Worm (Caenorhabditis elegans) whole organism, early embryonic: Measurements from ENCODE around the gene srz-99.

Source experiments
- B0310.2 ChIP-seq: sonication (generic microtip); optimal IDR thresholded peaks from 2 replicates; lab custom pipeline; 2016; ENCODE audit warnings: mild to moderate bottlenecking, missing genetic modification characterization, missing compliant biosample characterization
- F13C5.2 ChIP-seq: sonication (generic microtip); optimal IDR thresholded peaks from 2 replicates; lab custom pipeline; 2017; ENCODE audit warnings: mild to moderate bottlenecking, missing genetic modification characterization, inconsistent platforms, missing compliant biosample characterization
- aly-1 ChIP-seq: sonication (generic microtip); optimal IDR thresholded peaks from 2 replicates; lab custom pipeline; 2016; ENCODE audit warnings: missing genetic modification characterization, missing compliant biosample characterization
- ama-1 ChIP-seq: fragments of 150-350 bp; optimal IDR thresholded peaks from 2 replicates; lab custom pipeline; 2014
- ceh-36 ChIP-seq: sonication (generic microtip); optimal IDR thresholded peaks from 2 replicates; lab custom pipeline; 2016; ENCODE audit warnings: missing genetic modification characterization, inconsistent platforms, missing compliant biosample characterization
- flt-1 ChIP-seq: fragments of 200-800 bp; sonication (Bioruptor generic); IDR thresholded peaks from 2 replicates; pipeline ENCODE4 v1.3.6; 2022; ENCODE audit warnings: missing genetic modification characterization, missing compliant biosample characterization
- hmbx-1 ChIP-seq: sonication (generic microtip); optimal IDR thresholded peaks from 2 replicates; lab custom pipeline; 2016; ENCODE audit warnings: mild to moderate bottlenecking, missing genetic modification characterization, missing compliant biosample characterization
- pes-1 ChIP-seq: fragments of 200-800 bp; sonication (Bioruptor generic); IDR thresholded peaks from 2 replicates; pipeline ENCODE4 v1.3.6; 2022; ENCODE audit warnings: missing genetic modification reagents, missing genetic modification characterization, missing compliant biosample characterization
- scrt-1 ChIP-seq: fragments of 200-800 bp; sonication (Bioruptor generic); IDR thresholded peaks from 2 replicates; pipeline ENCODE4 v1.3.6; 2022; ENCODE audit warnings: missing genetic modification characterization, missing compliant biosample characterization
- sea-1 ChIP-seq: fragments of 200-800 bp; sonication (Bioruptor generic); conservative IDR thresholded peaks from 2 replicates; pipeline ENCODE4 v1.3.6; 2022; ENCODE audit warnings: missing genetic modification characterization, missing compliant biosample characterization
- tbx-11 ChIP-seq: fragments of 200-800 bp; sonication (Bioruptor generic); IDR thresholded peaks from 2 replicates; pipeline ENCODE4 v1.3.6; 2022; ENCODE audit warnings: missing genetic modification characterization, missing compliant biosample characterization
- tbx-37 ChIP-seq: fragments of 200-800 bp; sonication (Bioruptor generic); conservative IDR thresholded peaks from 2 replicates; pipeline ENCODE4 v1.3.6; 2022; ENCODE audit warnings: missing genetic modification reagents, missing genetic modification characterization, missing compliant biosample characterization
- tra-4 ChIP-seq: sonication (generic microtip); optimal IDR thresholded peaks from 2 replicates; lab custom pipeline; 2017; ENCODE audit warnings: missing genetic modification characterization, missing compliant biosample characterization

The srz-99 gene

DNA sequence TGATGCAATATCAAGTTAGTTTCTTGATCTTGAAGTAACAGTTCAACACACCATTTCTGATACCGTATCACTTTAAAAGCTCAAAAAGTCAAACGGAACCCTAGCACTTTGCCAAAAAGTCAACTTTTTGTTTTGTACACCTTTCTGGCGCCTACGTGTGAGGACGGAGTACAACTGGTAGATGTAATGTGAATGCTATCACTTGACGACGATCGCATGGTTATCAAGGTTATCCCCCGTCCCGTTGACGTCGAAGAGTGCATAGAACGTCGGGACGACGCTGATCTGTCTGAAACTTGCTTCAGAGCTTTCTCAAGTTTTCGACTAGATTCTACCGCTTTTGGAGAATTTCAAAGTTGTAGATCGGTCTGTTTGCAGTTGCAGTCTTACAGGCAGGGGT is 49.9 kb downstream of the srz-99 start:
- no peak for TF ChIP-seq hmbx-1
- TF ChIP-seq B0310.2 (tag; lab: Kevin White, UChicago): no peak
- TF ChIP-seq tbx-11: no peak
- no peak for TF ChIP-seq scrt-1 (GFP tag; lab: Robert Waterston, UW)
- no peak for TF ChIP-seq ceh-36
- TF ChIP-seq aly-1 (tag; lab: Kevin White, UChicago): no peak
- no peak for TF ChIP-seq F13C5.2
- TF ChIP-seq pes-1: no peak
- TF ChIP-seq tra-4 (tag; lab: Kevin White, UChicago): no peak
- TF ChIP-seq tbx-37: no peak

DNA sequence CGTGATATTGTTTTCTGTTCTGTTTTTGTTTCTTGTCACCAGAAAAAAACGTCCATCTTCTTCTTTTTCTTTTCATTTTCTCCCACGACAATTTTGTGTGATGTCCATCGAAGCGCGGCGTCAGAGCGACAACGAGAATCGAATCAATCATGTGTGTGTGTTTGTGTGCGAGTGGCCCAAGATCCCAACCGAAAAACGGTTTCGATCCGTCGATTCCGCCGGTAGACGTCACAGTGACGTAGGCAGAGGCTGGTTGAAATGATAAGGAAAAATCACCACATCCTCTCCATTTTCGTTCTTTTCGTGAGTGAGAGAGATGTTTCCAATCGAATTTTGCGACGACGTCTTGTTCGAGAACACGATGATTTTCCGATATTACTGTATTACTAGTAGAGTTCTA is 50.5 kb downstream of the srz-99 start:
- no peak for TF ChIP-seq ama-1 (lab: Kevin White, UChicago)
- TF ChIP-seq flt-1 (GFP tag; lab: Robert Waterston, UW): no peak
- no peak for TF ChIP-seq sea-1
